Worm (Caenorhabditis elegans) whole organism, L3 larva: Measurements from ENCODE around the gene gst-27.

Experiments used
- ama-1 ChIP-seq: fragments of 150-350 bp; optimal IDR thresholded peaks from 2 replicates; lab custom pipeline; 2018
- lsy-12 ChIP-seq: sonication (generic microtip); optimal IDR thresholded peaks from 2 replicates; lab custom pipeline; 2016; ENCODE audit warnings: mild to moderate bottlenecking, missing genetic modification characterization, missing compliant biosample characterization
- nhr-12 ChIP-seq: fragments of 150-350 bp; optimal IDR thresholded peaks from 2 replicates; lab custom pipeline; 2014; ENCODE audit warnings: missing biosample characterization, missing genetic modification characterization
- pha-4 ChIP-seq: fragments of 150-350 bp; optimal IDR thresholded peaks from 2 replicates; lab custom pipeline; 2014; ENCODE audit warnings: missing biosample characterization, missing genetic modification reagents, missing genetic modification characterization
- skn-1 ChIP-seq: fragments of 150-350 bp; optimal IDR thresholded peaks from 2 replicates; lab custom pipeline; 2014; ENCODE audit warnings: missing biosample characterization, missing genetic modification characterization
- unc-62 ChIP-seq: fragments of 150-350 bp; sonication (generic microtip); optimal IDR thresholded peaks from 4 replicates; lab custom pipeline; 2014; ENCODE audit warnings: missing biosample characterization, missing genetic modification reagents, missing genetic modification characterization

- TF ChIP-seq lsy-12 (tag; lab: Kevin White, UChicago) = no peak
- TF ChIP-seq ama-1 = no peak
- TF ChIP-seq pha-4 (tag; lab: Kevin White, UChicago) = peak; percentile 67
- TF ChIP-seq unc-62 (GFP tag; lab: Kevin White, UChicago) = no peak
- no peak for TF ChIP-seq nhr-12 (tag; lab: Kevin White, UChicago)
- TF ChIP-seq skn-1 (tag; lab: Kevin White, UChicago) = no peak
These were observed 38.0 kb upstream of the gst-27 start for ce11 chrII:15203398-15204068.
